Worm (Caenorhabditis elegans) whole organism, midembryonic: ENCODE results near the gene fmil-1.

Source experiments
- T22C8.4 ChIP-seq: fragments of 200-800 bp; sonication (Bioruptor generic); IDR thresholded peaks from 2 replicates; pipeline ENCODE4 v1.3.6; 2022; ENCODE audit warnings: missing genetic modification characterization, missing compliant biosample characterization
- cog-1 ChIP-seq: sonication (generic microtip); optimal IDR thresholded peaks from 2 replicates; lab custom pipeline; 2016; ENCODE audit warnings: missing genetic modification characterization, missing compliant biosample characterization
- flt-1 ChIP-seq: fragments of 200-800 bp; sonication (Bioruptor generic); IDR thresholded peaks from 2 replicates; pipeline ENCODE4 v1.3.6; 2022; ENCODE audit warnings: missing genetic modification characterization, missing compliant biosample characterization
- klf-2 ChIP-seq: fragments of 200-800 bp; sonication (Bioruptor generic); conservative IDR thresholded peaks from 2 replicates; pipeline ENCODE4 v1.3.6; 2022; ENCODE audit warnings: missing genetic modification reagents, missing genetic modification characterization, missing compliant biosample characterization
- med-1 ChIP-seq: sonication (generic microtip); optimal IDR thresholded peaks from 2 replicates; lab custom pipeline; 2017; ENCODE audit warnings: missing genetic modification characterization, mild to moderate bottlenecking, missing compliant biosample characterization, antibody characterized with exemption, missing genetic modification reagents; ENCODE audit not compliant: insufficient read depth
- ref-1 ChIP-seq: fragments of 200-800 bp; sonication (Bioruptor generic); conservative IDR thresholded peaks from 2 replicates; pipeline ENCODE4 v1.3.6; 2022; ENCODE audit warnings: missing genetic modification reagents, missing genetic modification characterization, missing compliant biosample characterization
- tab-1 ChIP-seq: fragments of 200-800 bp; sonication (Bioruptor generic); IDR thresholded peaks from 2 replicates; pipeline ENCODE4 v1.3.6; 2022; ENCODE audit warnings: missing genetic modification characterization, missing compliant biosample characterization
- ztf-23 ChIP-seq: fragments of 200-800 bp; sonication (Bioruptor generic); IDR thresholded peaks from 2 replicates; pipeline ENCODE4 v1.3.6; 2022; ENCODE audit warnings: missing genetic modification reagents, missing genetic modification characterization, missing compliant biosample characterization
- ztf-29 ChIP-seq: fragments of 200-800 bp; sonication (Bioruptor generic); IDR thresholded peaks from 2 replicates; pipeline ENCODE4 v1.3.6; 2022; ENCODE audit warnings: missing genetic modification reagents, missing genetic modification characterization, missing compliant biosample characterization

Gene fmil-1

DNA sequence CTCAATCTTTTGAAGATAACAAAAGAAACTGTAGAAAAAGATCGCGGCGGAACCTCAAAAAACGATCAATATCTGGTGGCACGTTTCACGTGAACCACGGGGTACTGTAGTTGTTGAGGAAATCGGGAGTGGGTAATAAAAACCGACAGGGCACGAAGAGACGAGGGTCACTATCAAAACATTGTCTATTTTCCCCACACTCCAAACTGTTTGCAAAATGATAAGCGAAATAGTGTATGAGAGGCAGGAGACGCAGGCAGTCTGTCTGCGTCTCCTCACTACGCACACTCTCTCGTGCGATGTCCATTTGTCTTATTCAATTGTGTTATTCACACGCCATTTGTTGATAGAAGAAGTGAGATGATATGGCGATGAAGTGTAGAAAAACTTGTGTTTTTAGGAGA, 15.1 kb downstream of the fmil-1 start:
- no peak for TF ChIP-seq T22C8.4 (GFP tag; lab: Robert Waterston, UW)
- TF ChIP-seq tab-1 (GFP tag; lab: Robert Waterston, UW), result no peak
- no peak for TF ChIP-seq ztf-23 (GFP tag; lab: Robert Waterston, UW)
- no peak for TF ChIP-seq flt-1 (GFP tag; lab: Robert Waterston, UW)
- no peak for TF ChIP-seq klf-2 (GFP tag; lab: Robert Waterston, UW)
- no peak for TF ChIP-seq cog-1 (tag; lab: Kevin White, UChicago)

DNA sequence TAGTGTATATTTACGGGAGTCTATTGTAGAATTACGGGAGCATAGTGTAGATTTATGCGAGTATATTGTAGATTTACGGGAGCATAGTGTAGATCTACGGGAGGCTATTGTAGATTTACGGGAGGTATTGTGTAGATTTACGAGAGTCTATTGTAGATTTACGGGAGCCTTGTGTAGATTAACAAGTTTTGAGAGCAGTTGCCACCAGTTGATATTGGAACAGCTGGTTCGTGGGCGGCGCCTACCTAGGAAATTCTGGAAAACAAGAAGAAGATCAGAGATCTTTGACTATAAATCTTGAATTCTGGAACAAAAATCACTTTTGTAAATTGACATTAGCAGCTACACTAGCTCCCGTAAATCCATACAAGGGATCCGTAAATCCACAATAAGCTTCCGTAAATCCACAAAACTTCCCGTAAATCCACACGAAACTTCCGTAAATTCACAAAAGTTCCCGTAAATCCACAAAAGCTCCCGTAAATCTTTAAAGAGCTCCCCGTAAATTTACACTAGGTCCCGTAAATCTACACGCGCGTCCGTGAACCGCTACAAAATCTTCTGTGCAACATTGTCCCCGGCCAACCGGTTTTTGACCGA, 15.6 kb downstream of the fmil-1 start:
- TF ChIP-seq med-1 (GFP tag; lab: Kevin White, UChicago), result no peak
- TF ChIP-seq tab-1 (GFP tag; lab: Robert Waterston, UW), result no peak
- no peak for TF ChIP-seq T22C8.4 (GFP tag; lab: Robert Waterston, UW)
- TF ChIP-seq ztf-23 (GFP tag; lab: Robert Waterston, UW), result no peak
- TF ChIP-seq cog-1 (tag; lab: Kevin White, UChicago), result no peak

DNA sequence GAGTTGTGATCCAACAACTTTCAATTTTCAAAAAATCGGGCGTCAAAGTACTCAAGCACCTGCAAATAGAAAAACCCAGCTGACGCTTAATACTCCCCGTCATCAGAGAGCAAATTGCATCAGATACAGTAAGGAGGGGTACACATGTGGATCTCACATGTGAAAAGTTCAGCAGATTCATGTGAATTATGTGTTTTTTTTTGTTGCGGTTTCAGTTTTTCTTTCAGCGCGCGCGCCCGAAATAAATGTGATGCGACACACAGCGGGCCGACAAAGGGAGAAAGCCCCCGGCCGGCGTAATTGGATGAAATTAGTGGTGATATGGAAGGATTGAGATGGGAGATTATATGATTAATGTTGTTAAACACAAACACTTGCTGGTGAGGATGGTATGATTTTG, 16.3 kb downstream of the fmil-1 start:
- TF ChIP-seq T22C8.4 (GFP tag; lab: Robert Waterston, UW) (no peak), ztf-23 (GFP tag; lab: Robert Waterston, UW) (no peak), tab-1 (GFP tag; lab: Robert Waterston, UW) (no peak), klf-2 (GFP tag; lab: Robert Waterston, UW) (no peak), ref-1 (no peak), cog-1 (tag; lab: Kevin White, UChicago) (no peak), ztf-29 (GFP tag; lab: Robert Waterston, UW) (no peak), flt-1 (GFP tag; lab: Robert Waterston, UW) (no peak), med-1 (GFP tag; lab: Kevin White, UChicago) (no peak)

DNA sequence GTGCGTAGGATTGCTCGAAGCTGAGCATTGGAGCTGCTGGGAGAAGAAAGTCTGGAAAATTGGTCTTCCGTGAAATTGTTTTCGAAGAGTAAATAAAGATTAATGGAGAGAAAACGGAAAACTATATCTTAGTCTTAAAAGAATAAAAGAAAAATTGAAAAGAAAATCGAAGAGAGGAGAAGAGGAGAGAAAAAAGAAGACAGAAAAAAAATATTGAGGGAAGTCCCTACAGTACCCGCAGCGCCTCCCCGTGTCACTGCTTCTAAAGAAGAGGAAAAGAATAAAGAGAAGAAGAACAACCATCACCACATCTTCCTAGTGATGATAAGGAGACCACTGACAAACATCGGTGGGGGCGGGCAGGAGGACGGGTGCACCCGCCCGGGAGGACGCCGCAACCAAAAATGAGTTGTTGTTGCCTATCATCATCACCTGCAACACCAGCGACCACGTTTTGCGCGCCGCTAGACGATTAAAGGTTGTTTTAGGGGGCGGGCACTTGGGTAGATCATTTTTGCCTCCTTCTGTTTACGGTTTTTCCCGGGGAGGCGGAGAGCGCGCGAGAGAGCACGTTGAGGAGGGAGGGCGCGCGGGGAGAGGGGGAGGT, 19.8 kb downstream of the fmil-1 start, which contains the start of gene CC8.2:
CC8.2 (minus strand) TSS at position 51 of the 607 bp plus-strand sequence.
- 0 out of 2 replicates have a peak, but pooled peaks have one; percentile 27 for TF ChIP-seq ztf-23 (GFP tag; lab: Robert Waterston, UW)
- no peak for TF ChIP-seq klf-2 (GFP tag; lab: Robert Waterston, UW)
- no peak for TF ChIP-seq med-1 (GFP tag; lab: Kevin White, UChicago)
- no peak for TF ChIP-seq tab-1 (GFP tag; lab: Robert Waterston, UW)
- TF ChIP-seq T22C8.4 (GFP tag; lab: Robert Waterston, UW), result no peak

DNA sequence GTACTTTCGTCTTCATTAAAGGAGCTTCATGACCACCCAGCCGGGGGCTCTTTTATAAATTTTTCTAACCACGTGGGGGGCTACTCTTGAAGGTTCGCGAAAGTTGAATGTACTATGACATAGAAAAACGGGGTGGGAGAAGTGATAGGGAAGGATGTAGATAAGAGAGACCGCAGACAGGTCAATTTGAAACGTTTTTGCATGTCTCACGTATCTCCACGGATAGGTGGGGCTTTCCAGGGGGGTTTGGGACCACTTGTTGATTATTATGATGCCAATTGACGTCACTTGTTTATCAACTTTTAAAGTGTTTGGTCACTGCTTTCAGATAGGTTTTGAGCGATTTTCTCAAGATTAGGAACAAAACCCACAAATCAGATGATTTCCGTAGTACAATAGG, 21.0 kb downstream of the fmil-1 start:
- TF ChIP-seq med-1 (GFP tag; lab: Kevin White, UChicago) (no peak), ztf-23 (GFP tag; lab: Robert Waterston, UW) (no peak), flt-1 (GFP tag; lab: Robert Waterston, UW) (no peak), ztf-29 (GFP tag; lab: Robert Waterston, UW) (no peak), T22C8.4 (GFP tag; lab: Robert Waterston, UW) (no peak), ref-1 (no peak)

DNA sequence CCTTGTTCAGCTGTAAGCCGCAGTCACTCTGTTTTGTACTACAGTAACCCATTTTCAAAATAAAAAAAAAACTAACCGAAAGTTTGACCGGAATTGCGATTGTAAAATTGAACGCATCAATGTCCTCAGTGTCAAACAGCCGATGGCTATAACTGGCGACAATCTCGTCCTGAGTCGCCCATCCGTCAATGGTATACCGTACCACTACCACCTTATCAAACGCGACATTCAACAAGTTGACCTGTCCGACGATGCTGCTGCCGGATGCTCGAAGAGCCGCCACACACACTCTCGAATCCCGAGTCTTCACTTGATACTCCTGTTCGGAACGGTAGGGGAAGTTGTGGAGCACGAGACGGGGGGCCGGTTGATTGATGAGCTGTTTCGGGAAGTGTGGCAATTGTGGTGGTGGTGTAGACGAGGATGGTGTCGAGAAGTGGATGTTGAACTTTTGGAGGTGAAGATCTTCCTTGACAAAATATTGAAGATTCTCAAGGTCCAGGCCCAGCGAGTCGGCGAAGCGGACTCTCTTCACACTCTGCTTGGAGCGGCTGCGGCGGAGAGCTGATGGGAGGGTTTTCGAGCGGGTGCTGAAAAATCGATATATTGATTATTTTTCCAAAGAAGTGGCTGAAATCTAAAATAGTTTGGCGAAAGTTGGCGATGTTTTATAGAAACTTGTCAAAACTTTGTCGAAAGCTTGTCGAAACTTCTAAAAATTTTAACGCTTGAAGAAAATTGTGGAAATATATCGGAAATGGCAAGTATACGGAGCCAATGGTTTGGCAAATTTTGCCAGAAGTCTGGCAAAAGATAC, 22.0 kb downstream of the fmil-1 start:
- TF ChIP-seq cog-1 (tag; lab: Kevin White, UChicago) (no peak), med-1 (GFP tag; lab: Kevin White, UChicago) (no peak), ref-1 (no peak), ztf-29 (GFP tag; lab: Robert Waterston, UW) (no peak), klf-2 (GFP tag; lab: Robert Waterston, UW) (no peak), T22C8.4 (GFP tag; lab: Robert Waterston, UW) (0 out of 2 replicates have a peak, but pooled peaks have one; percentile 11), flt-1 (GFP tag; lab: Robert Waterston, UW) (no peak), tab-1 (GFP tag; lab: Robert Waterston, UW) (no peak)

DNA sequence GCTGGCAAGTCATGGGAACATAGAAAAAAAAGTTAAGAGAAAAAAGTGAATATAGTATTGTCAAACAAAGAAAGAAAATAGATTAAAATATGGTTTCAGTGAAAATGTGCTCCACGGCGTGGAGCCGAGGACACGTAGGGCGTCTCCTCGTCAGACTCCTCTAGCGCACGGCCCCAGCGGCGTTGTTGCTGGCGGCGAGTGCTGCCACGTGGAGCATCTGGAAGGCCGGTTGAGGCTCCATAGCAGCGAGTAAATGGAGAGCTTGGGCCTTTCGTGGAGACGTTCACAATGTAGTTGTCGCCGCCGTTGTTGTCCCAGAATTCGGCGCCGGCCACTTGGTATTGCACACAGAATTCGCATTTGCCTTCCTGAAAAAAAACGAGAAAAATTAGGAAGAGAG, 23.0 kb downstream of the fmil-1 start:
- TF ChIP-seq klf-2 (GFP tag; lab: Robert Waterston, UW), result no peak
- TF ChIP-seq flt-1 (GFP tag; lab: Robert Waterston, UW), result no peak
- TF ChIP-seq ztf-23 (GFP tag; lab: Robert Waterston, UW), result no peak
- TF ChIP-seq ref-1, result no peak
- no peak for TF ChIP-seq T22C8.4 (GFP tag; lab: Robert Waterston, UW)
- no peak for TF ChIP-seq cog-1 (tag; lab: Kevin White, UChicago)
- TF ChIP-seq med-1 (GFP tag; lab: Kevin White, UChicago), result no peak
- no peak for TF ChIP-seq tab-1 (GFP tag; lab: Robert Waterston, UW)
- no peak for TF ChIP-seq ztf-29 (GFP tag; lab: Robert Waterston, UW)

DNA sequence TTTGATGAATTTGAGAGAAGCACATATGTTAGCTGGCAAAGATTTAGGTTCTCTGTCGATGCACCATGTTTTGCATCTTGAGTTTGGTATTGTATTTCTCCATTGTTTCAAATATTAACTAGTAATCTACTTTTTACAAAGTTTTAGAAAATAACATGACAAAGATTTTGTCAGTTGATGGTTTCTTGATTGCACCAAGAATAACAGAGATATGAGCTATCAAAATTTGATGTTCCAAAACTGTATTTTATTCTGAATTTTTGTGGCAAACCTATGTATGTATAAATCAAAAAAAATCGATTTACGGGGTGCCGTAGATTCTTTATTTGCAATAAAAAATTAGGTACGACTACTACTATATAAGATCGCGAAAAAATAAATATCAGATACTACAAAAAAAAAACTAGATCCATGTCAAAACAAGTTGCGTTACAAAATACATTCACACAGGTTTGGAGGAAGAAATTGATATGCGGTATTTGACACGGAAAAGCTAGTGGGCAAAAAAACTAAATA, 23.6 kb downstream of the fmil-1 start:
- TF ChIP-seq med-1 (GFP tag; lab: Kevin White, UChicago) (no peak), cog-1 (tag; lab: Kevin White, UChicago) (no peak), tab-1 (GFP tag; lab: Robert Waterston, UW) (no peak), ref-1 (no peak), klf-2 (GFP tag; lab: Robert Waterston, UW) (no peak), T22C8.4 (GFP tag; lab: Robert Waterston, UW) (no peak), flt-1 (GFP tag; lab: Robert Waterston, UW) (no peak), ztf-23 (GFP tag; lab: Robert Waterston, UW) (no peak), ztf-29 (GFP tag; lab: Robert Waterston, UW) (no peak)
